Fruit fly (Drosophila melanogaster): ENCODE data around the gene Rpn12R.

Gene Rpn12R

DNA sequence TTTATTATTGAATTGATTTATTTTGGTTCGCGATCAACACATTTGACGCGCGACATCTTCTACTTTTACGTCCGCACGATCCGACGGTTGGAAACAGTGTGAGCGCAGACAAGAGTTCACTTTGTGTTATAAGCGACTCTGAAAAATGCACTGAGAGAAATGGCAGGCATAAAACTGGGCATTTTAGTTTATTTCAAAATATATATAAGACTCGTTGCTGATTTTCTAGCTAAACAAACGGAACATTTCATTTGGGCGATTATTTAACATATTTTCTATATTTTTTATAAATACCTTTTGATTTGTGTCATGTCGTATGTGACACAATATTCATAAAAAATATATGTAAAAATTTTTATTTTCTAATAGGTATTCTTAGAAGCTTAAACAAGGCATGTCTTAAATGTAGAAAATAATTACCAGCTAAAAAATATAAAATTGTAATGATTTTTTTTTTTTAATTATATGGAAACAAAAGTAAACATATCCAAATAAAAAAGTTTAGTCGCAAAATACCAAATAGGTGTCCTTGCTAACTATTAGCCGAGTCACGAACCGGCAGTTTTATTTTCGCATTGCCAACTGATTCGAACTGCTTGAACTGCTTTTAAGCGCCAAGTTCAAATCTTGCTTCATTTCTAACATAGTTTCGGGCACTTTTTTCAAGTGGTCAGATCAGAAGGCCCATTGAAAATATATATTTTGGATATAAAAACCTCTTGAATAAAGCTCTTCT lies 28.2 kb downstream of the Rpn12R start, which contains the start of gene Reck (continued):
- TF ChIP-seq shn (GFP tag; optimal IDR thresholded peaks at IDR 0.05) (no peak), eyg (GFP tag; optimal IDR thresholded peaks at IDR 0.05) (no peak), Dek (tag; optimal IDR thresholded peaks at IDR 0.05) (peak; percentile 27), CG8765 (GFP tag; IDR thresholded peaks at IDR 0.05) (peak; percentile 70), kay (GFP tag; optimal IDR thresholded peaks at IDR 0.05) (peak; percentile 14), crol (GFP tag; IDR thresholded peaks at IDR 0.05) (no peak), inv (GFP tag; IDR thresholded peaks at IDR 0.05; ENCODE audit: partially characterized antibody) (no peak), CG8281 (tag; optimal IDR thresholded peaks at IDR 0.05) (peak; percentile 56), CG4282 (GFP tag; optimal IDR thresholded peaks at IDR 0.05) (no peak), peb (GFP tag; IDR thresholded peaks at IDR 0.05) (no peak), Xbp1 (GFP tag; optimal IDR thresholded peaks at IDR 0.05) (peak; percentile 87), D19B (GFP tag; optimal IDR thresholded peaks at IDR 0.05) (peak; percentile 46), Oli (tag; optimal IDR thresholded peaks at IDR 0.05) (peak; percentile 71), sna (GFP tag; IDR thresholded peaks at IDR 0.05; ENCODE audit: partially characterized antibody) (no peak), CG3726 (GFP tag; IDR thresholded peaks at IDR 0.05) (0 out of 3 replicates have a peak, but pooled peaks have one; percentile 9), CG10366 (GFP tag; IDR thresholded peaks at IDR 0.05) (peak; percentile 75), CG32772 (GFP tag; IDR thresholded peaks at IDR 0.05) (peak; percentile 55), Ssrp (tag; optimal IDR thresholded peaks at IDR 0.05) (peak; percentile 74), CG16815 (GFP tag; optimal IDR thresholded peaks at IDR 0.05) (peak; percentile 59), NFAT (GFP tag; IDR thresholded peaks at IDR 0.05) (peak; percentile 63; the same call in 1 of the 2 replicates), NC2β (GFP tag; optimal IDR thresholded peaks at IDR 0.05) (peak; percentile 45), pum (GFP tag; optimal IDR thresholded peaks at IDR 0.05) (peak; percentile 47), gro (GFP tag; optimal IDR thresholded peaks at IDR 0.05) (no peak), sens (GFP tag) (peak; percentile 93), ci (GFP tag; IDR thresholded peaks at IDR 0.05) (peak; percentile 94), stc (GFP tag; IDR thresholded peaks at IDR 0.05) (peak; percentile 85), Atf-2 (GFP tag; optimal IDR thresholded peaks at IDR 0.05) (peak; percentile 11), CG10462 (GFP tag; optimal IDR thresholded peaks at IDR 0.05) (peak; percentile 42), sima (GFP tag; optimal IDR thresholded peaks at IDR 0.05) (no peak), CG6272 (GFP tag; IDR thresholded peaks at IDR 0.05) (peak; percentile 32; the same call in 1 of the 2 replicates), CG4854 (GFP tag; optimal IDR thresholded peaks at IDR 0.05) (peak; percentile 81), salm (tag; optimal IDR thresholded peaks at IDR 0.05) (peak; percentile 63), pzg (GFP tag; optimal IDR thresholded peaks at IDR 0.05) (peak; percentile 31), pnt (GFP tag; optimal IDR thresholded peaks at IDR 0.05) (peak; percentile 32), CG13624 (GFP tag; optimal IDR thresholded peaks at IDR 0.05) (peak; percentile 51), sim (GFP tag; IDR thresholded peaks at IDR 0.05) (peak; percentile 75), pho (GFP tag; optimal IDR thresholded peaks at IDR 0.05) (no peak), Spps (tag; optimal IDR thresholded peaks at IDR 0.05) (peak; percentile 88), Jarid2 (GFP tag; optimal IDR thresholded peaks at IDR 0.05) (peak; percentile 49), CG9817 (tag; optimal IDR thresholded peaks at IDR 0.05) (peak; percentile 58), CG31224 (GFP tag; IDR thresholded peaks at IDR 0.05) (peak; percentile 55), ap (GFP tag; IDR thresholded peaks at IDR 0.05) (peak; percentile 64), wdn (GFP tag; IDR thresholded peaks at IDR 0.05) (no peak), CG11695 (GFP tag; IDR thresholded peaks at IDR 0.05) (peak; percentile 83), oc (tag; optimal IDR thresholded peaks at IDR 0.05) (peak; percentile 80), scrt (GFP tag; optimal IDR thresholded peaks at IDR 0.05) (peak; percentile 74), CG3065 (GFP tag; optimal IDR thresholded peaks at IDR 0.05) (peak; percentile 60), lab (GFP tag; optimal IDR thresholded peaks at IDR 0.05) (peak; percentile 90), Fer3 (tag; optimal IDR thresholded peaks at IDR 0.05) (peak; percentile 79), CrebB (tag; optimal IDR thresholded peaks at IDR 0.05) (peak; percentile 52)
